Fruit fly (Drosophila melanogaster): ENCODE results near the gene Jon25Bii.

Gene Jon25Bii

dm6 chr2L:4976988-4977551 is 24.1 kb upstream of the Jon25Bii start, which contains the start of the genes Gmd and CG3792 (continued):
- TF ChIP-seq CG8388 (GFP tag; optimal IDR thresholded peaks at IDR 0.05) (peak; percentile 82), CG18476 (GFP tag; optimal IDR thresholded peaks at IDR 0.05) (peak; percentile 93), pho (GFP tag; optimal IDR thresholded peaks at IDR 0.05) (peak; percentile 96), Aef1 (GFP tag; IDR thresholded peaks at IDR 0.05) (peak; percentile 95), crol (GFP tag; IDR thresholded peaks at IDR 0.05) (peak; percentile 62), CG1602 (GFP tag; optimal IDR thresholded peaks at IDR 0.05) (peak; percentile 95), Elba2 (GFP tag; optimal IDR thresholded peaks at IDR 0.05) (peak; percentile 90), wek (GFP tag; optimal IDR thresholded peaks at IDR 0.05) (peak; percentile 65), jumu (GFP tag; optimal IDR thresholded peaks at IDR 0.05) (peak; percentile 95), CG10147 (GFP tag; optimal IDR thresholded peaks at IDR 0.05) (peak; percentile 94), lbe (GFP tag; optimal IDR thresholded peaks at IDR 0.05) (peak; percentile 91), az2 (GFP tag; optimal IDR thresholded peaks at IDR 0.05) (peak; percentile 95), Rx (GFP tag; IDR thresholded peaks at IDR 0.05) (peak; percentile 92), CG13424 (tag; optimal IDR thresholded peaks at IDR 0.05) (peak; percentile 88), Hmx (GFP tag; optimal IDR thresholded peaks at IDR 0.05) (peak; percentile 92), psq (GFP tag; optimal IDR thresholded peaks at IDR 0.05) (peak; percentile 69), pnt (GFP tag; optimal IDR thresholded peaks at IDR 0.05) (peak; percentile 93), zfh2 (GFP tag; optimal IDR thresholded peaks at IDR 0.05) (peak; percentile 89), CG12155 (GFP tag; optimal IDR thresholded peaks at IDR 0.05) (peak; percentile 94), tio (GFP tag; optimal IDR thresholded peaks at IDR 0.05) (no peak), CG30431 (GFP tag; optimal IDR thresholded peaks at IDR 0.05) (peak; percentile 90), HmgZ (tag; optimal IDR thresholded peaks at IDR 0.05) (peak; percentile 96), GATAe (GFP tag; conservative IDR thresholded peaks at IDR 0.05) (peak; percentile 90), CG12942 (GFP tag; optimal IDR thresholded peaks at IDR 0.05) (peak; percentile 95), CG11398 (GFP tag; optimal IDR thresholded peaks at IDR 0.05) (peak; percentile 88), cato (GFP tag; optimal IDR thresholded peaks at IDR 0.05; ENCODE audit: borderline replicate concordance) (peak; percentile 91), CG4617 (GFP tag; optimal IDR thresholded peaks at IDR 0.05; ENCODE audit: borderline replicate concordance) (peak; percentile 92), CG11723 (GFP tag; optimal IDR thresholded peaks at IDR 0.05) (peak; percentile 91), vnd (GFP tag; IDR thresholded peaks at IDR 0.05; ENCODE audit: partially characterized antibody) (peak; percentile 88), CG13296 (GFP tag; optimal IDR thresholded peaks at IDR 0.05) (peak; percentile 95), Gsc (GFP tag; IDR thresholded peaks at IDR 0.05) (peak; percentile 87), pros (GFP tag; optimal IDR thresholded peaks at IDR 0.05) (peak; percentile 64), CG12071 (GFP tag; optimal IDR thresholded peaks at IDR 0.05) (no peak), grn (GFP tag; optimal IDR thresholded peaks at IDR 0.05) (peak; percentile 59), br (optimal IDR thresholded peaks at IDR 0.05) (no peak), Sin3A (optimal IDR thresholded peaks at IDR 0.05) (peak; percentile 82), HHEX (GFP tag; optimal IDR thresholded peaks at IDR 0.05) (peak; percentile 94), Ravus (GFP tag; IDR thresholded peaks at IDR 0.05) (peak; percentile 86), CG34224 (GFP tag; IDR thresholded peaks at IDR 0.05; ENCODE audit: partially characterized antibody) (peak; percentile 89), phol (tag; optimal IDR thresholded peaks at IDR 0.05) (peak; percentile 96), ind (GFP tag; optimal IDR thresholded peaks at IDR 0.05) (peak; percentile 97), aop (GFP tag; IDR thresholded peaks at IDR 0.05) (no peak; the same call in 1 of the 2 replicates), CG13287 (GFP tag; IDR thresholded peaks at IDR 0.05; ENCODE audit: partially characterized antibody) (peak; percentile 92), dysf (GFP tag; IDR thresholded peaks at IDR 0.05) (peak; percentile 97), bab2 (GFP tag; optimal IDR thresholded peaks at IDR 0.05) (peak; percentile 91), CG10543 (GFP tag; optimal IDR thresholded peaks at IDR 0.05) (peak; percentile 94), lola (GFP tag; optimal IDR thresholded peaks at IDR 0.05) (peak in 1 of 3 experiments; percentile 97), CG7556 (GFP tag; optimal IDR thresholded peaks at IDR 0.05) (peak; percentile 96), CG10321 (GFP tag; IDR thresholded peaks at IDR 0.05) (peak; percentile 81), fd64A (GFP tag; optimal IDR thresholded peaks at IDR 0.05) (peak; percentile 54), Xrp1 (GFP tag; IDR thresholded peaks at IDR 0.05) (peak; percentile 98)

Measured in whole organism, embryonic.